Worm (Caenorhabditis elegans) whole organism, L4 larva: Measurements from ENCODE around the gene col-92.
"Not testable (repeated sequence)": the region's sequence is repeated elsewhere in the genome, so short reads cannot be mapped to it uniquely, and the experiment has no call there.

Source experiments
- F44E2.7 ChIP-seq: fragments of 200-800 bp; sonication (Bioruptor generic); IDR thresholded peaks from 2 replicates; pipeline ENCODE4 v2.1.2; 2022; ENCODE audit warnings: missing genetic modification characterization, missing compliant biosample characterization
- T20F7.1 ChIP-seq: fragments of 200-800 bp; sonication (Bioruptor generic); optimal IDR thresholded peaks from 2 replicates; lab custom pipeline; 2018; ENCODE audit warnings: mild to moderate bottlenecking, missing genetic modification characterization, missing compliant biosample characterization
- Y48G9A.11 ChIP-seq: fragments of 200-800 bp; sonication (Bioruptor generic); IDR thresholded peaks from 2 replicates; pipeline ENCODE4 v1.3.6; 2022; ENCODE audit warnings: missing genetic modification reagents, missing genetic modification characterization, missing compliant biosample characterization
- ZK337.2 ChIP-seq: fragments of 200-800 bp; sonication (Bioruptor generic); IDR thresholded peaks from 2 replicates; pipeline ENCODE4 v1.3.6; 2022; ENCODE audit warnings: missing genetic modification reagents, missing genetic modification characterization, missing compliant biosample characterization
- ZK546.5 ChIP-seq, 2 experiments: sonication (generic microtip); optimal IDR thresholded peaks; 2 replicates each; lab custom pipeline; 2017; ENCODE audit warnings: missing biosample characterization in 2 of 2, missing genetic modification characterization in 2 of 2
- aha-1 ChIP-seq: fragments of 150-350 bp; peaks from one replicate; lab custom pipeline; 2014; ENCODE audit warnings: missing biosample characterization, missing genetic modification characterization
- aly-2 ChIP-seq: sonication (generic microtip); optimal IDR thresholded peaks from 2 replicates; lab custom pipeline; 2018; ENCODE audit warnings: missing biosample characterization, missing genetic modification characterization
- ama-1 ChIP-seq: fragments of 150-350 bp; optimal IDR thresholded peaks from 2 replicates; lab custom pipeline; 2014; ENCODE audit warnings: inconsistent platforms, mixed read lengths
- ceh-28 ChIP-seq: fragments of 150-350 bp; optimal IDR thresholded peaks from 2 replicates; lab custom pipeline; 2014; ENCODE audit warnings: missing biosample characterization, missing genetic modification reagents, missing genetic modification characterization
- ceh-82 ChIP-seq: sonication (generic microtip); optimal IDR thresholded peaks from 2 replicates; lab custom pipeline; 2017; ENCODE audit warnings: missing biosample characterization, missing genetic modification characterization
- daf-16 ChIP-seq, 3 experiments: sonication (generic microtip); optimal IDR thresholded peaks; 2 replicates each; lab custom pipeline; 2016 to 2017; ENCODE audit warnings: missing genetic modification characterization in 3 of 3, missing genetic modification reagents in 3 of 3, mild to moderate bottlenecking in 2 of 3, missing compliant biosample characterization in 2 of 3, missing biosample characterization in 1 of 3, moderate library complexity in 1 of 3
- daf-19 ChIP-seq: fragments of 200-800 bp; sonication (Bioruptor generic); conservative IDR thresholded peaks from 2 replicates; pipeline ENCODE4 v1.3.6; 2022; ENCODE audit warnings: missing genetic modification characterization, missing compliant biosample characterization
- dmd-6 ChIP-seq: fragments of 200-800 bp; sonication (Bioruptor generic); IDR thresholded peaks from 2 replicates; pipeline ENCODE4 v1.3.6; 2022; ENCODE audit warnings: missing genetic modification reagents, missing genetic modification characterization, missing compliant biosample characterization
- dmd-9 ChIP-seq: fragments of 200-800 bp; sonication (Bioruptor generic); IDR thresholded peaks from 2 replicates; pipeline ENCODE4 v1.3.6; 2022; ENCODE audit warnings: missing genetic modification reagents, missing genetic modification characterization, missing compliant biosample characterization
- dpl-1 ChIP-seq: fragments of 150-350 bp; optimal IDR thresholded peaks from 2 replicates; lab custom pipeline; 2014; ENCODE audit warnings: missing biosample characterization, missing genetic modification reagents, missing genetic modification characterization
- dve-1 ChIP-seq: sonication (generic microtip); optimal IDR thresholded peaks from 2 replicates; lab custom pipeline; 2017; ENCODE audit warnings: antibody characterized with exemption, mild to moderate bottlenecking, missing genetic modification characterization, missing compliant biosample characterization; ENCODE audit not compliant: insufficient read depth
- fos-1 ChIP-seq: fragments of 150-350 bp; optimal IDR thresholded peaks from 2 replicates; lab custom pipeline; 2014; ENCODE audit warnings: missing biosample characterization, missing genetic modification characterization
- hlh-11 ChIP-seq: fragments of 200-800 bp; sonication (Bioruptor generic); optimal IDR thresholded peaks from 2 replicates; lab custom pipeline; 2018; ENCODE audit warnings: mild to moderate bottlenecking, missing genetic modification characterization, missing compliant biosample characterization
- hlh-30 ChIP-seq: sonication (generic microtip); optimal IDR thresholded peaks from 2 replicates; lab custom pipeline; 2017; ENCODE audit warnings: antibody characterized with exemption, mild to moderate bottlenecking, missing genetic modification characterization, missing compliant biosample characterization; ENCODE audit not compliant: insufficient read depth
- hmg-1.1 ChIP-seq: fragments of 200-800 bp; sonication (Bioruptor generic); IDR thresholded peaks from 2 replicates; pipeline ENCODE4 v1.3.6; 2022; ENCODE audit warnings: missing genetic modification reagents, missing genetic modification characterization, missing compliant biosample characterization
- lin-1 ChIP-seq: fragments of 200-800 bp; sonication (Bioruptor generic); IDR thresholded peaks from 2 replicates; pipeline ENCODE4 v1.3.6; 2022; ENCODE audit warnings: missing genetic modification reagents, missing genetic modification characterization, missing compliant biosample characterization
- lin-38 ChIP-seq: fragments of 200-800 bp; sonication (Bioruptor generic); IDR thresholded peaks from 2 replicates; pipeline ENCODE4 v1.3.6; 2022; ENCODE audit warnings: missing genetic modification reagents, missing genetic modification characterization, missing compliant biosample characterization
- lsy-2 ChIP-seq, 2 experiments: fragments of 150-350 bp in 1 of 2; sonication (generic microtip) in 1 of 2; optimal IDR thresholded peaks; 2 replicates each; lab custom pipeline; 2014 to 2017; ENCODE audit warnings: missing biosample characterization in 2 of 2, missing genetic modification characterization in 2 of 2
- madf-5 ChIP-seq, 2 experiments: fragments of 200-800 bp; sonication (Bioruptor generic); IDR thresholded peaks; 2 replicates each; pipeline ENCODE4 v1.3.6; 2022; ENCODE audit warnings: missing compliant biosample characterization in 2 of 2, missing genetic modification characterization in 2 of 2
- mdl-1 ChIP-seq, 2 experiments: fragments of 150-350 bp in 1 of 2; sonication (generic microtip) in 1 of 2; optimal IDR thresholded peaks; 2 replicates each; lab custom pipeline; 2014 to 2017; ENCODE audit warnings: missing biosample characterization in 2 of 2, missing genetic modification characterization in 2 of 2
- mep-1 ChIP-seq: fragments of 150-350 bp; sonication (generic microtip); optimal IDR thresholded peaks from 3 replicates; lab custom pipeline; 2014; ENCODE audit warnings: missing biosample characterization, missing genetic modification characterization
- mxl-2 ChIP-seq: fragments of 200-800 bp; sonication (Bioruptor generic); conservative IDR thresholded peaks from 2 replicates; pipeline ENCODE4 v1.3.6; 2022; ENCODE audit warnings: missing genetic modification reagents, missing genetic modification characterization, missing compliant biosample characterization
- nhr-102 ChIP-seq: sonication (generic microtip); optimal IDR thresholded peaks from 2 replicates; lab custom pipeline; 2016; ENCODE audit warnings: mild to moderate bottlenecking, missing genetic modification characterization, moderate library complexity, missing compliant biosample characterization
- nhr-28 ChIP-seq: fragments of 150-350 bp; optimal IDR thresholded peaks from 2 replicates; lab custom pipeline; 2014; ENCODE audit warnings: missing biosample characterization, missing genetic modification characterization
- nhr-41 ChIP-seq: fragments of 200-800 bp; sonication (Bioruptor generic); IDR thresholded peaks from 2 replicates; pipeline ENCODE4 v1.3.6; 2022; ENCODE audit warnings: missing genetic modification reagents, missing genetic modification characterization, missing compliant biosample characterization
- nhr-48 ChIP-seq: sonication (generic microtip); optimal IDR thresholded peaks from 2 replicates; lab custom pipeline; 2016; ENCODE audit warnings: mild to moderate bottlenecking, missing genetic modification characterization, missing compliant biosample characterization
- nhr-77 ChIP-seq: fragments of 150-350 bp; optimal IDR thresholded peaks from 2 replicates; lab custom pipeline; 2014; ENCODE audit warnings: missing biosample characterization, missing genetic modification characterization
- pha-4 ChIP-seq, 2 experiments: fragments of 150-350 bp in 1 of 2; fragments of 200-800 bp in 1 of 2; sonication (Bioruptor generic) in 1 of 2; IDR thresholded peaks in 1 of 2; optimal IDR thresholded peaks in 1 of 2; 2 replicates each; pipeline versions ENCODE4 v1.3.6 to Lab custom; 2014 to 2022; ENCODE audit warnings: missing genetic modification characterization in 2 of 2, missing genetic modification reagents in 2 of 2, missing biosample characterization in 1 of 2, missing compliant biosample characterization in 1 of 2
- php-3 ChIP-seq: fragments of 200-800 bp; sonication (Bioruptor generic); IDR thresholded peaks from 2 replicates; pipeline ENCODE4 v1.3.6; 2022; ENCODE audit warnings: missing genetic modification reagents, missing genetic modification characterization, missing compliant biosample characterization
- pqm-1 ChIP-seq: sonication (generic microtip); optimal IDR thresholded peaks from 2 replicates; lab custom pipeline; 2017; ENCODE audit warnings: missing biosample characterization, missing genetic modification characterization
- saeg-2 ChIP-seq: fragments of 200-800 bp; sonication (Bioruptor generic); IDR thresholded peaks from 2 replicates; pipeline ENCODE4 v1.3.6; 2022; ENCODE audit warnings: missing genetic modification reagents, missing genetic modification characterization, missing compliant biosample characterization
- tra-1 ChIP-seq: fragments of 200-800 bp; sonication (Bioruptor generic); IDR thresholded peaks from 2 replicates; pipeline ENCODE4 v1.3.6; 2022; ENCODE audit warnings: missing genetic modification reagents, missing genetic modification characterization, missing compliant biosample characterization
- zag-1 ChIP-seq: fragments of 150-350 bp; optimal IDR thresholded peaks from 2 replicates; lab custom pipeline; 2014; ENCODE audit warnings: missing biosample characterization, missing genetic modification characterization
- zfp-3 ChIP-seq: fragments of 200-800 bp; sonication (Bioruptor generic); conservative IDR thresholded peaks from 2 replicates; pipeline ENCODE4 v1.3.6; 2022; ENCODE audit warnings: missing genetic modification reagents, missing genetic modification characterization, missing compliant biosample characterization
- zip-11 ChIP-seq: fragments of 200-800 bp; sonication (Bioruptor generic); IDR thresholded peaks from 2 replicates; pipeline ENCODE4 v1.3.6; 2022; ENCODE audit warnings: missing genetic modification characterization, missing compliant biosample characterization

Gene col-92

DNA sequence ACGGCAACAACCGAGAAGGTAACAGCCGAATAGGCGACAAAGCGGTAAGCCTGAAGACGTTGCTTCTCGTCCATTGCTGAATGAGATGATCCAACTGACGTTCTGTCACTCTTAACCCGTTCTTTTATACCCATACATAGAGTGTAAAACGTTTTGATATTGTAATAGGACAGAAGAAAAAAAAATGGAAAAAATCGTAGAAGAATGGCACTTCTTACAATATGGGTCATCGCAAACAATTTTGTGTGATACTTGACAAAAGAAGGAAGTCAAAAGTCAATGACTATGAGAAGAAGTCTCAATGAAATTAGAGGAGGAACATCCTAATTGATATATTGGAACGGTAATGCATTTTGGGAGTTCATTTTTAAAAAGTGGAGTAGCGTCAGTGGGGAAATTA is at the start of gene col-92:
Gene col-92 (minus strand): TSS at position 101 of the 400 bp plus-strand sequence.
- TF ChIP-seq nhr-41 (GFP tag; lab: Robert Waterston, UW), result no peak
- no peak for TF ChIP-seq fos-1
- TF ChIP-seq aha-1, result peak; percentile 15

DNA sequence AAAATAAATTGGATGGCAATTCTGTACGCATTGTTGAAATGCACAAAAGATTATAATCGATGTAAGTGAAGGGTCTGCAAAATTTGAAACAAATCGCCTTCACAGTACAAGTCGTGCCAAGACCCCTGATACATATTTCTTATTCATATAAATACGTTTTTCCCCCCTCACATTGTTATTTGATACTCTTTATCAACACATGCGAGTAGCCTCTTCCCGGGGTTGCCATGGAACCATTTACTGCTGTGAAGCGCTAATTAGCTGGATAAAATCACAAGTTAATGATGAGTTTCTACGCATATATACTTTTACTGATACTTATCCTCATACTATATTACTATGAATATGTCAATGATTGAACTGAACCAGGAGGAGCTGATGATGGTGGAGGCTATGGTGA is 48.3 kb upstream of the col-92 start, which contains the start of gene Y48A6B.14:
Gene Y48A6B.14 (plus strand): TSS at position 301 of the 400 bp plus-strand sequence.
- no peak for TF ChIP-seq aly-2
- TF ChIP-seq aha-1, result peak; percentile 40

ce11 chrIII:11029337-11029736 is 46.3 kb upstream of the col-92 start, which contains the start of gene Y48A6B.8:
Gene Y48A6B.8, minus strand, starts transcription at chrIII:11029437.
- TF ChIP-seq ama-1 (lab: Kevin White, UChicago); daf-16 (GFP tag; optimal IDR thresholded peaks at IDR 0.05; lab: Kevin White, UChicago); daf-16 (tag; optimal IDR thresholded peaks at IDR 0.05; lab: Kevin White, UChicago); zip-11: not testable (repeated sequence)

- TF ChIP-seq ceh-28, result no peak
- no peak for TF ChIP-seq madf-5 (GFP tag; IDR thresholded peaks at IDR 0.05; lab: Robert Waterston, UW)
- no peak for TF ChIP-seq daf-19 (GFP tag; lab: Robert Waterston, UW)
- TF ChIP-seq ceh-82 (tag; lab: Kevin White, UChicago), result no peak
- peak in 1 of 2 experiments; percentile 67 for TF ChIP-seq mdl-1 (tag; optimal IDR thresholded peaks at IDR 0.05; lab: Kevin White, UChicago)
- no peak for TF ChIP-seq T20F7.1 (GFP tag; lab: Kevin White, UChicago)
- TF ChIP-seq lsy-2 (tag; optimal IDR thresholded peaks at IDR 0.05; lab: Kevin White, UChicago), result peak in 1 of 2 experiments; percentile 57
- peak; percentile 90 for TF ChIP-seq pqm-1 (tag; lab: Kevin White, UChicago)
- peak; percentile 99 for TF ChIP-seq dve-1
- peak; percentile 60; the same call in 1 of the 2 replicates for TF ChIP-seq nhr-41 (GFP tag; lab: Robert Waterston, UW)
- no peak for TF ChIP-seq hmg-1.1 (GFP tag; lab: Robert Waterston, UW)
- TF ChIP-seq ZK546.5 (tag; optimal IDR thresholded peaks at IDR 0.05; lab: Kevin White, UChicago), result no peak
- TF ChIP-seq nhr-28 (tag; lab: Kevin White, UChicago), result peak; percentile 74
- no peak for TF ChIP-seq dpl-1 (GFP tag; lab: Kevin White, UChicago)
- peak in 1 of 2 experiments; percentile 12 for TF ChIP-seq daf-16 (GFP tag; optimal IDR thresholded peaks at IDR 0.05; lab: Kevin White, UChicago)
- TF ChIP-seq daf-16 (tag; optimal IDR thresholded peaks at IDR 0.05; lab: Kevin White, UChicago), result peak; percentile 83
- no peak for TF ChIP-seq aly-2
- peak; percentile 95 for TF ChIP-seq dmd-6 (GFP tag; lab: Robert Waterston, UW)
- peak; percentile 56 for TF ChIP-seq mep-1 (tag; lab: Kevin White, UChicago)
- TF ChIP-seq Y48G9A.11 (GFP tag; lab: Robert Waterston, UW), result no peak
- TF ChIP-seq php-3 (GFP tag; lab: Robert Waterston, UW), result peak; percentile 81
- peak; percentile 95 for TF ChIP-seq hlh-11 (tag; lab: Kevin White, UChicago)
- TF ChIP-seq saeg-2, result peak; percentile 36; the same call in 1 of the 2 replicates
- peak; percentile 92 for TF ChIP-seq tra-1 (GFP tag; lab: Robert Waterston, UW)
- peak; percentile 65; the same call in 1 of the 2 replicates for TF ChIP-seq mxl-2 (GFP tag; lab: Robert Waterston, UW)
- peak; percentile 45 for TF ChIP-seq nhr-48 (tag; lab: Kevin White, UChicago)
- TF ChIP-seq ZK337.2 (GFP tag; lab: Robert Waterston, UW), result no peak
- TF ChIP-seq pha-4 (GFP tag; IDR thresholded peaks at IDR 0.05; lab: Robert Waterston, UW), result peak; percentile 50; the same call in 1 of the 2 replicates
- no peak for TF ChIP-seq pha-4 (tag; optimal IDR thresholded peaks at IDR 0.05; lab: Kevin White, UChicago)
- TF ChIP-seq aha-1, result peak; percentile 12
- no peak for TF ChIP-seq dmd-9 (GFP tag; lab: Robert Waterston, UW)
- TF ChIP-seq nhr-77 (tag; lab: Kevin White, UChicago), result peak; percentile 86
- TF ChIP-seq hlh-30, result peak; percentile 73
- TF ChIP-seq lin-38 (GFP tag; lab: Robert Waterston, UW), result peak; percentile 38; the same call in 1 of the 2 replicates
- TF ChIP-seq F44E2.7 (GFP tag; lab: Robert Waterston, UW), result no peak
- TF ChIP-seq zag-1 (tag; lab: Kevin White, UChicago), result no peak
- TF ChIP-seq lin-1, result peak; percentile 89
- no peak for TF ChIP-seq zfp-3
- TF ChIP-seq nhr-102 (tag; lab: Kevin White, UChicago), result peak; percentile 53
- TF ChIP-seq, all 104 proteins: peak for 22
These were observed 43.5 kb upstream of the col-92 start, which contains the start of gene Y48A6B.7 for ce11 chrIII:11026516-11027048. Gene Y48A6B.7, minus strand, starts transcription at chrIII:11026566.
